Worm (Caenorhabditis elegans): Measurements from ENCODE around the gene D1086.21.

D1086.21 gene

DNA sequence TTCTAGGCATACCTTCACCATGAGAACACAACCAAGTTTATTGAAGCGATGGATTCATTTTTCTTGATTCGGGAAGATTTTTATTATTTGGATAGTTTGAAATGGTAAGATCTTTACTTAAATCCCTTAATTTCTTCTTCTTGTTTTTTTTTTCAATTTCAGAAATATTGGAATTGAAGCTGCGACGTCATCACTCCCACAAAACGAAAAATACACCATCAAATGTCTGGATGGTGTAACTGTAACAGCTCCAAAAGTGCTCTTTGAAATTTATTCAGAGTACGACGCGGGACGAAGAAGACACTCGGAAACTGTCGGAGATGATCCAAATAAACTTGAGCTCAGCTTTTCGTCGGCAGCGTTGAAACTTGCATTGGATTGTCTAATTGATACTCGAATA, at the start of gene D1086.21:
TSS of gene D1086.21 (plus strand) at position 301 of the 400 bp plus-strand sequence.
- TF ChIP-seq ceh-32 (tag; optimal IDR thresholded peaks at IDR 0.05; ENCODE audit: poor library complexity) (no peak), nhr-77 (tag; optimal IDR thresholded peaks at IDR 0.05) (no peak), Y48G9A.11 (GFP tag; IDR thresholded peaks at IDR 0.05) (no peak), unc-130 (GFP tag; optimal IDR thresholded peaks at IDR 0.05) (no peak), madf-5 (GFP tag; IDR thresholded peaks at IDR 0.05) (no peak)

DNA sequence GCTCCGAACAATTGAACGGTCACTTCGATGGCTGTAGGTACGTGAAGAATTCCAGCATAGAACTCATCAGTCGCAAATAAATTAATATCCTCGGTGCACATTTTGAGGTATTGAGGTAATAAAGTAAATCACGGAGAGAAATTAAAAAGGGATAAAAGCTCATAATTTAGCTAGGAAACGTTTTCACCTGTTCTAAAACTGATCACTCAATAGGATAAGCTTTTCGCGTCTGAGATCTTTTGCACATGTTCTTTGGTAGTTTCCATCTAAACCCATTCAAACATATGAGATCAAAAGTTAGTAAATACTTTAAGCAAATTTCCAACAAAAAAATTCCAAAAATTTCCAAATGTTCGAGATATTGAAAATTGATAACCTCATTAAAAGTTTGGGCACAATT, 47.0 kb upstream of the D1086.21 start, which contains the start of gene srh-308:
TSS of gene srh-308 (minus strand) at position 101 of the 400 bp plus-strand sequence.
- no peak for TF ChIP-seq php-3 (GFP tag; IDR thresholded peaks at IDR 0.05)
- no peak for TF ChIP-seq ceh-44 (GFP tag; IDR thresholded peaks at IDR 0.05)
- TF ChIP-seq mes-2 (tag; optimal IDR thresholded peaks at IDR 0.05; ENCODE audit: poor library complexity, severe bottlenecking): no peak
- TF ChIP-seq F44E2.7 (GFP tag; IDR thresholded peaks at IDR 0.05): no peak
- no peak for TF ChIP-seq daf-12 (tag; optimal IDR thresholded peaks at IDR 0.05)
- TF ChIP-seq zfp-2 (tag; optimal IDR thresholded peaks at IDR 0.05): no peak
- no peak for TF ChIP-seq spr-1 (tag; optimal IDR thresholded peaks at IDR 0.05)
- TF ChIP-seq snpc-4 (tag; optimal IDR thresholded peaks at IDR 0.05): no peak
- TF ChIP-seq egl-43 (GFP tag; IDR thresholded peaks at IDR 0.05): no peak
- TF ChIP-seq unc-130 (GFP tag; optimal IDR thresholded peaks at IDR 0.05): no peak
- no peak for TF ChIP-seq tag-97 (GFP tag; IDR thresholded peaks at IDR 0.05)

DNA sequence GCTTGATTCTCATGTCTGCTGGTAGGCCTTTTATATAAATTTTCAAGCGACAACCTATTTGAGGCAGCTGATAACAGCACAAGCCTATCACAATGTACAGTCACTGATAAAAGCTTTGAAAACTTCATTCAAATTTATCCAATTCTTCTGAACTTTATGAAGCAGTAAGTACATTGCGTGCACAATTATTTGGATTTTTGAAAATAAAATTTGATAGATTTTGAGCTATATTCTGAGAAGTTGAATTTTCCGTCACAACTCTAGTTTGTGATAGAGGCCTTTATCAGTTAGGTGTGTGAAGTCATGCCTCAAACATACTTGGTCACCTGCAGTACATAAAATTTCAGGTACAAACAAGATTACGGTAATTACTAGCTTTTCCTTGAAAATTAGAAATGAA, 45.9 kb upstream of the D1086.21 start, which contains the start of the genes mtl-2 and T08G5.1:
TSS of gene mtl-2 (minus strand) at position 34 of the 400 bp plus-strand sequence.
TSS of gene T08G5.1 (plus strand) at position 127 of the 400 bp plus-strand sequence.
- TF ChIP-seq nhr-41 (GFP tag; IDR thresholded peaks at IDR 0.05): no peak
- TF ChIP-seq nhr-28 (tag; optimal IDR thresholded peaks at IDR 0.05): peak; percentile 69
- TF ChIP-seq hlh-11 (tag; optimal IDR thresholded peaks at IDR 0.05): peak; percentile 44
- TF ChIP-seq pqm-1 (tag; optimal IDR thresholded peaks at IDR 0.05): peak; percentile 60

ce11 chrV:14023074-14023473, 41.4 kb upstream of the D1086.21 start, which contains the start of gene T08G5.15:
T08G5.15 (minus strand) TSS chrV:14023174.
- TF ChIP-seq T20F7.1 (GFP tag; optimal IDR thresholded peaks at IDR 0.05) (no peak), zip-2 (tag; optimal IDR thresholded peaks at IDR 0.05) (no peak), daf-12 (tag; optimal IDR thresholded peaks at IDR 0.05) (no peak), aha-1 (tag) (peak; percentile 7), lin-15B (tag; optimal IDR thresholded peaks at IDR 0.05) (no peak), Y5F2A.4 (GFP tag; optimal IDR thresholded peaks at IDR 0.05) (no peak), T26A8.4 (GFP tag; IDR thresholded peaks at IDR 0.05) (no peak)

DNA sequence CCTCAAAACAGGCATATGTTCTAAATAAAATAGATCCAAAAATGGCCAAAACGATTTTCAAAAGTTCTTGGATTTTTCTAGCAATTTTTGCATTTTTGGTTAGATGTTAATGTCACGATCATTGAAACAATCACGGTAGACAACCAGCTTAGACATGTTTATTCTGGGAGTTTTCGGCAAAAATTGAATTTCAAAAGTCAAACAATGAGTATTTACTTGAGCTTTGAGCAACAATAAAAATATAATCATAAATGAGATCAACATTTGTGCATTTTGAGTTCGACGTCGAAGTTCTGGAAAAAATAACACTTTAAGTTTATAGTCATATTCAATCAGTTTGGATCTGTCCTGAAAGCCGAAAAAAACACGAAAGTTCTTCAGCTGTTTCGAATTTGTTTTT, 38.3 kb upstream of the D1086.21 start, which contains the start of gene T08G5.2:
TSS of gene T08G5.2 (minus strand) at position 101 of the 400 bp plus-strand sequence.
- no peak for TF ChIP-seq lin-1 (GFP tag; IDR thresholded peaks at IDR 0.05)

- no peak for TF ChIP-seq D1046.2 (GFP tag; IDR thresholded peaks at IDR 0.05)
- no peak for TF ChIP-seq madf-9 (GFP tag; conservative IDR thresholded peaks at IDR 0.05)
- no peak for TF ChIP-seq daf-16 (GFP tag; optimal IDR thresholded peaks at IDR 0.05)
- no peak for TF ChIP-seq daf-16 (tag; optimal IDR thresholded peaks at IDR 0.05)
- no peak for TF ChIP-seq gei-8 (GFP tag; optimal IDR thresholded peaks at IDR 0.05)
- TF ChIP-seq dmd-8 (GFP tag; IDR thresholded peaks at IDR 0.05): no peak
- TF ChIP-seq daf-8 (GFP tag; IDR thresholded peaks at IDR 0.05): no peak
- no peak for TF ChIP-seq zag-1 (tag; optimal IDR thresholded peaks at IDR 0.05)
Measured at ce11 chrV:14027384-14027783, 37.1 kb upstream of the D1086.21 start, which contains the start of gene T08G5.3. T08G5.3 (minus strand) TSS chrV:14027484.

Data from whole organism, L4 larva.